Fruit fly (Drosophila melanogaster) S2 (cell line): Measurements from ENCODE around the gene chas.

Experiments used
- CG8478 ChIP-seq: fragments of >200 bp; optimal IDR thresholded peaks from 2 replicates; lab custom pipeline; 2018
- CTCF ChIP-seq, 2 experiments: fragments of >200 bp; optimal IDR thresholded peaks; 2 replicates each; lab custom pipeline; 2018

dm6 chrX:17710273-17711085 lies 11.9 kb upstream of the chas start:
- TF ChIP-seq CTCF (optimal IDR thresholded peaks at IDR 0.05; lab: Kevin White, UChicago): no peak
- TF ChIP-seq CG8478 (lab: Kevin White, UChicago): no peak
